Worm (Caenorhabditis elegans) whole organism, mixed stage, embryonic: ENCODE data around the gene T05A8.6.

Experiments used
- elt-1 ChIP-seq: sonication (generic microtip); optimal IDR thresholded peaks from 2 replicates; lab custom pipeline; 2017; ENCODE audit warnings: missing genetic modification characterization, mild to moderate bottlenecking, missing compliant biosample characterization, antibody characterized with exemption, moderate library complexity, borderline replicate concordance; ENCODE audit not compliant: insufficient read depth
- elt-3 ChIP-seq: fragments of 150-350 bp; optimal IDR thresholded peaks from 2 replicates; lab custom pipeline; 2014; ENCODE audit warnings: missing biosample characterization, missing genetic modification characterization
- nhr-237 ChIP-seq: fragments of 150-350 bp; optimal IDR thresholded peaks from 2 replicates; lab custom pipeline; 2014; ENCODE audit warnings: missing biosample characterization, missing genetic modification characterization
- nhr-28 ChIP-seq: fragments of 150-350 bp; optimal IDR thresholded peaks from 2 replicates; lab custom pipeline; 2014; ENCODE audit warnings: missing biosample characterization, missing genetic modification characterization
- nhr-76 ChIP-seq: sonication (generic microtip); optimal IDR thresholded peaks from 2 replicates; lab custom pipeline; 2017; ENCODE audit warnings: missing biosample characterization, missing genetic modification characterization
- pha-4 ChIP-seq: fragments of 150-350 bp; optimal IDR thresholded peaks from 2 replicates; lab custom pipeline; 2018; ENCODE audit warnings: missing biosample characterization, missing genetic modification reagents, missing genetic modification characterization
- snpc-4 ChIP-seq: fragments of 150-350 bp; optimal IDR thresholded peaks from 2 replicates; lab custom pipeline; 2014; ENCODE audit warnings: missing biosample characterization, missing genetic modification characterization
- sptf-1 ChIP-seq: sonication (generic microtip); optimal IDR thresholded peaks from 2 replicates; lab custom pipeline; 2017; ENCODE audit warnings: mild to moderate bottlenecking, missing genetic modification characterization, moderate library complexity, missing compliant biosample characterization
- unc-39 ChIP-seq: fragments of 150-350 bp; optimal IDR thresholded peaks from 2 replicates; lab custom pipeline; 2014; ENCODE audit warnings: missing biosample characterization, missing genetic modification characterization
- unc-62 ChIP-seq: fragments of 150-350 bp; optimal IDR thresholded peaks from 2 replicates; lab custom pipeline; 2014; ENCODE audit warnings: missing biosample characterization, missing genetic modification reagents, missing genetic modification characterization

ce11 chrII:2773534-2773933 lies 34.0 kb upstream of the T05A8.6 start, which contains the start of gene sdz-9:
- TF ChIP-seq unc-39 (tag; lab: Kevin White, UChicago) (no peak), sptf-1 (tag; lab: Kevin White, UChicago) (no peak), pha-4 (tag; lab: Kevin White, UChicago) (no peak), nhr-76 (tag; lab: Kevin White, UChicago) (no peak), nhr-237 (tag; lab: Kevin White, UChicago) (no peak), nhr-28 (tag; lab: Kevin White, UChicago) (no peak), elt-3 (tag; lab: Kevin White, UChicago) (no peak), snpc-4 (tag; lab: Kevin White, UChicago) (no peak), unc-62 (GFP tag; lab: Kevin White, UChicago) (no peak), elt-1 (tag; lab: Kevin White, UChicago) (no peak)
